Fruit fly (Drosophila melanogaster): ENCODE results near the gene Cp15.
A peak's percentile ranks its signal among the peaks of the same experiment; 100 is the strongest.

Cp15 gene

DNA sequence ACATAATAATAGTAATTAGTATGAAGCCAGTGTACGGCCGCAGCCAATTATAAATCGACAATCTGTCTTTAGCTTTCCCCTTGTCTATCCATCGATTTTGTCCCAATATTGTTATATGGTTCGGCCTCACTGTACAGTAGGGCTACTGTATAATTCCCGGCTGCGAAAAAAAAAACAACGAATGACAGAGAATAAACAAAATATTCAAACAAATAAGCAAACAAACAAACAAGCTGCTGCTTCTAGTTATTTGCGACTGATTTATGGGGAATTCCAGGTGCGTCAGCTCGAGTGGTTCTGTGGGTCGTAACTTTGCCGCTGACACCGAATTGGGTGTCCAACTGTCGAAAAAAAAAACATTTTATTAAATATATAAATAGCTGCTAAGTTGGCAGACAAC lies 38.6 kb upstream of the Cp15 start:
- TF ChIP-seq eg (GFP tag; IDR thresholded peaks at IDR 0.05) (no peak), CG15336 (GFP tag; IDR thresholded peaks at IDR 0.05) (no peak), Eip93F (GFP tag; optimal IDR thresholded peaks at IDR 0.05) (no peak), fd85E (GFP tag; optimal IDR thresholded peaks at IDR 0.05) (no peak), CG8119 (GFP tag; IDR thresholded peaks at IDR 0.05) (no peak), Eip78C (GFP tag) (peak; percentile 43), lz (GFP tag; optimal IDR thresholded peaks at IDR 0.05) (no peak), fkh (GFP tag; optimal IDR thresholded peaks at IDR 0.05) (peak; percentile 96), CG32006 (GFP tag; optimal IDR thresholded peaks at IDR 0.05) (no peak), svp (GFP tag) (peak; percentile 11)

DNA sequence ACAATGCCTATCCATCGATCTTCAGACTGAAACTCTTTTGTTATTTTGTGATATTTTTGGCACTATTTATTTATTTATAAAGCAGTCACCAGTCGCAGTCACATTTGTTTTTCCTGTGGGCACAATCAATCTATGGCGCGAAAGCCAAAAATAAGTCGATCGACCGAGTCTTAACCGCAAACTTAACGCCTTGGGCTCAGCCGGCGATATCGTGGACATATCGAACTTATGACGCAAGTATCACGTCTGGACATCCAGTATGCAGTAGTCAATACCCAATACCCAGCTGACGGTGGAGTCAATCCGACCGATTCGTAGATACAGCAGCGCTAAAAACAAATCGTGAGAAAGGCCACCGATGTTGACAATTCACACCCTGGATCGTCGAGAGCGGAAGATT lies 37.7 kb upstream of the Cp15 start:
- TF ChIP-seq fkh (GFP tag; optimal IDR thresholded peaks at IDR 0.05) (peak; percentile 70), esn (GFP tag; optimal IDR thresholded peaks at IDR 0.05) (no peak)

DNA sequence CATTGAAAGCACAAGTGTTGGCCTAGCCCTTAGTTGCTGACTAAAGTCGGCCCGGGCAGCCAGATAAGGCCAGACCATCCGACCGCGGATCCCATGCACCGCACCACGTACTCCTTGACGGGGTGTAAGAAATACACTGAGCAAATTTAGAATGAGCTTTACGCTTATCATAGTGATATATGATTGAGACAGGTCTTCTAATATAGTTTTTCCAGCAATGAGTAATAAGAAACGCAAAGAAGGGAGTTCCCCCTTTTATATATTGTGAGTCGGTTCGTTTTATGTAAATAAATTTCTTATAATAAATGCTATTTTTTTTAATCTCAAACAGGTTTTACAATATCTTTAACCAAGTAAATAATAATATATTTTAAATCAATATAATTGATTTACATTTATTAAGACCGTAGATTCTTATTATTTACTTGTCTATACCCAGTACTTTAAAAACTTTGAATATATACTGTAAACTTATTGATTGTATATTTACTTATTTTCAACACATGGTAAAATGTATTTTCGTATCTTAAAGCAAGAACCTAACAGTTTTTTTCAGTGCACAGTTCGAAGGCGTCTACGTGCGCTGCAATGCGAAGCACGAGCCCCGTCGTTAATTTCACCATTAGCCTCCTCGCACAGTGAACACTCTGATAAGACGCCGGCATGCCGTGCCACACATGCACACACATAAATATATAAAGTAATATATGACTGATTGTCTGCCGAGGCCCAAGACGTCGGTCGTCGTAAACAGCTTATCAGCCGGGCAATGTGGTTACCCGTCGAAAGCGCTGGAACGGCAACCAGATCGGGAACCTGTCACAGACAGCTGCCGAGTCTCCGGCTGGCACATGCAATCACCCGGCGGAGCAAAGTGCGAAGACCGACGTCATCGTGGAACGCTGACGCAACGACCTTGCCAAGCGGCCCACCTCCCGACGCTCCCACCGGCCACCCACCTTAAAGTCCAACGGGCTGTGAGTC lies 36.1 kb upstream of the Cp15 start:
- peak; percentile 94 for TF ChIP-seq svp (GFP tag)
- peak; percentile 22 for TF ChIP-seq fkh (GFP tag; optimal IDR thresholded peaks at IDR 0.05)
- no peak for TF ChIP-seq CG7368 (GFP tag; optimal IDR thresholded peaks at IDR 0.05)
- peak; percentile 51 for TF ChIP-seq net (GFP tag; optimal IDR thresholded peaks at IDR 0.05)
- TF ChIP-seq Hr4 (GFP tag; optimal IDR thresholded peaks at IDR 0.05) = peak; percentile 33
- TF ChIP-seq CG8119 (GFP tag; IDR thresholded peaks at IDR 0.05) = 0 out of 3 replicates have a peak, but pooled peaks have one; percentile 41
- peak; percentile 78 for TF ChIP-seq Eip93F (GFP tag; optimal IDR thresholded peaks at IDR 0.05)
- TF ChIP-seq ss (GFP tag; optimal IDR thresholded peaks at IDR 0.05) = peak; percentile 82 to 83
- no peak for TF ChIP-seq Ets21C (GFP tag; optimal IDR thresholded peaks at IDR 0.05)
- peak; percentile 86 for TF ChIP-seq vri (GFP tag; optimal IDR thresholded peaks at IDR 0.05)
- TF ChIP-seq Gug (GFP tag; IDR thresholded peaks at IDR 0.05) = no peak
- peak; percentile 6 for TF ChIP-seq Lpt (GFP tag; optimal IDR thresholded peaks at IDR 0.05)
- peak; percentile 10 for TF ChIP-seq Hr39 (GFP tag; optimal IDR thresholded peaks at IDR 0.05)
- peak; percentile 12 to 69 for TF ChIP-seq salr (GFP tag; optimal IDR thresholded peaks at IDR 0.05)
- no peak for TF ChIP-seq CG11294 (GFP tag; IDR thresholded peaks at IDR 0.05)
- peak; percentile 56 for TF ChIP-seq eg (GFP tag; IDR thresholded peaks at IDR 0.05)
- TF ChIP-seq fd85E (GFP tag; optimal IDR thresholded peaks at IDR 0.05) = no peak
- TF ChIP-seq Sox14 (GFP tag; optimal IDR thresholded peaks at IDR 0.05) = peak; percentile 8
- peak; percentile 45 for TF ChIP-seq Sox15 (GFP tag; optimal IDR thresholded peaks at IDR 0.05)
- peak; percentile 24 for TF ChIP-seq acj6 (GFP tag; optimal IDR thresholded peaks at IDR 0.05)
- TF ChIP-seq CG6163 (GFP tag; IDR thresholded peaks at IDR 0.05) = peak; percentile 15; the same call in 2 of the 3 replicates
- peak; percentile 41 for TF ChIP-seq OdsH (GFP tag; optimal IDR thresholded peaks at IDR 0.05)
- peak; percentile 11 for TF ChIP-seq CG11902 (GFP tag; optimal IDR thresholded peaks at IDR 0.05)
- TF ChIP-seq Hr38 (GFP tag; optimal IDR thresholded peaks at IDR 0.05) = no peak
- TF ChIP-seq CG3919 (GFP tag; optimal IDR thresholded peaks at IDR 0.05) = peak; percentile 30
- TF ChIP-seq CG34406 (GFP tag; optimal IDR thresholded peaks at IDR 0.05) = peak; percentile 73
- peak; percentile 11 for TF ChIP-seq dac (GFP tag; optimal IDR thresholded peaks at IDR 0.05)
- peak; percentile 4 for TF ChIP-seq CG31627 (GFP tag; optimal IDR thresholded peaks at IDR 0.05)
- peak; percentile 56 for TF ChIP-seq CG6276 (GFP tag; optimal IDR thresholded peaks at IDR 0.05)
- peak; percentile 68 for TF ChIP-seq CG4318 (GFP tag; optimal IDR thresholded peaks at IDR 0.05)
- TF ChIP-seq CG9139 (GFP tag; optimal IDR thresholded peaks at IDR 0.05) = peak; percentile 65
- TF ChIP-seq CG1621 (tag; optimal IDR thresholded peaks at IDR 0.05) = peak; percentile 61
- TF ChIP-seq Sox102F (GFP tag; optimal IDR thresholded peaks at IDR 0.05) = no peak
- TF ChIP-seq topi (GFP tag; optimal IDR thresholded peaks at IDR 0.05) = peak; percentile 12
- peak; percentile 39 for TF ChIP-seq lz (GFP tag; optimal IDR thresholded peaks at IDR 0.05)
- TF ChIP-seq CG10631 (GFP tag; optimal IDR thresholded peaks at IDR 0.05) = peak; percentile 61
- no peak for TF ChIP-seq fd59A (GFP tag; optimal IDR thresholded peaks at IDR 0.05)
- peak; percentile 86 for TF ChIP-seq CG6854 (GFP tag; optimal IDR thresholded peaks at IDR 0.05)
- 0 out of 2 replicates have a peak, but pooled peaks have one; percentile 29 for TF ChIP-seq CG15336 (GFP tag; IDR thresholded peaks at IDR 0.05)
- TF ChIP-seq spab (GFP tag; optimal IDR thresholded peaks at IDR 0.05) = peak; percentile 41
- peak; percentile 41 for TF ChIP-seq pdm3 (GFP tag; optimal IDR thresholded peaks at IDR 0.05)
- TF ChIP-seq CG16779 (tag; optimal IDR thresholded peaks at IDR 0.05) = peak; percentile 35
